Worm (Caenorhabditis elegans): Measurements from ENCODE around the gene srxa-15.

The srxa-15 gene

DNA sequence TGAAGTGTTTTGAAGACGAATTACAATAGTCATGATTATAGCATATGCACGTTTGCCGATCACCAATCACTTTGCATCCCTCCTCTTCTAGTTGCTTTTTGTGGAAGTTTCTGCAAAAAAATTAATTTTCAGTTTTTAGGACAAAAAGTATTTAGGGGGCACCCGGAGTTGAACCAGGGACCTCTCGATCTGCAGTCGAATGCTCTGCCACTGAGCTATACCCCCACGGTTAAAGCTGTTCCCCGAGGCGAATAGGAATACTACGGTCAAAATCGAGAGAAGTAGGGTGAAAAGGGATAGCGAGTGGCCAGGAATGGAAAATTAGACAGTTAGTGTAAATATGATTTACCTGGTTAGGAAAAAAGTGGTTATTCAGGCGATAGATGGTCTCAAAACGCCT lies 52.0 kb downstream of the srxa-15 start (continued):
- TF ChIP-seq atf-7 (tag; optimal IDR thresholded peaks at IDR 0.05) (peak; percentile 3), gei-17 (GFP tag; optimal IDR thresholded peaks at IDR 0.05) (peak; percentile 22), ccch-3 (GFP tag; optimal IDR thresholded peaks at IDR 0.05) (peak; percentile 45), pbrm-1 (GFP tag; IDR thresholded peaks at IDR 0.05) (peak; percentile 68), ztf-28 (GFP tag; IDR thresholded peaks at IDR 0.05) (0 out of 2 replicates have a peak, but pooled peaks have one; percentile 24), F37B4.10 (GFP tag; IDR thresholded peaks at IDR 0.05) (no peak), ceh-40 (GFP tag; IDR thresholded peaks at IDR 0.05) (peak; percentile 81), hmg-1.2 (GFP tag; IDR thresholded peaks at IDR 0.05) (peak; percentile 66), tbx-9 (tag; optimal IDR thresholded peaks at IDR 0.05; ENCODE audit: borderline replicate concordance) (peak; percentile 7), mes-4 (tag; optimal IDR thresholded peaks at IDR 0.05) (no peak), hlh-12 (tag; optimal IDR thresholded peaks at IDR 0.05) (peak; percentile 33), nhr-179 (tag; optimal IDR thresholded peaks at IDR 0.05) (peak; percentile 40), snpc-1.3 (tag; optimal IDR thresholded peaks at IDR 0.05; ENCODE audit: insufficient read depth) (peak; percentile 46), ceh-58 (GFP tag; IDR thresholded peaks at IDR 0.05) (0 out of 2 replicates have a peak, but pooled peaks have one; percentile 83), nfya-2 (GFP tag; IDR thresholded peaks at IDR 0.05) (no peak), ceh-100 (GFP tag; IDR thresholded peaks at IDR 0.05) (peak; percentile 35; the same call in 1 of the 2 replicates), B0261.1 (tag; optimal IDR thresholded peaks at IDR 0.05) (peak; percentile 82), ztf-6 (GFP tag; IDR thresholded peaks at IDR 0.05) (no peak), F23B12.7 (tag; optimal IDR thresholded peaks at IDR 0.05; ENCODE audit: insufficient read depth) (peak; percentile 33), him-1 (tag; optimal IDR thresholded peaks at IDR 0.05) (peak; percentile 81), D2030.7 (GFP tag; IDR thresholded peaks at IDR 0.05) (peak; percentile 84), sea-2 (GFP tag; IDR thresholded peaks at IDR 0.05) (0 out of 2 replicates have a peak, but pooled peaks have one; percentile 27), nhr-27 (tag; optimal IDR thresholded peaks at IDR 0.05) (no peak), F52B5.7 (tag; optimal IDR thresholded peaks at IDR 0.05) (peak; percentile 62), lin-26 (GFP tag; IDR thresholded peaks at IDR 0.05) (peak; percentile 95), lir-1 (GFP tag; conservative IDR thresholded peaks at IDR 0.05) (peak; percentile 63), unc-62 (GFP tag; optimal IDR thresholded peaks at IDR 0.05) (no peak), T26A5.8 (tag; optimal IDR thresholded peaks at IDR 0.05) (no peak), mcd-1 (GFP tag; IDR thresholded peaks at IDR 0.05) (peak; percentile 53), zim-3 (tag; optimal IDR thresholded peaks at IDR 0.05) (peak; percentile 87), F57C9.4 (tag; optimal IDR thresholded peaks at IDR 0.05) (peak; percentile 52), ztf-25 (GFP tag; IDR thresholded peaks at IDR 0.05) (peak; percentile 68; the same call in 1 of the 2 replicates), ceh-91 (GFP tag; IDR thresholded peaks at IDR 0.05) (no peak), B0035.1 (tag; optimal IDR thresholded peaks at IDR 0.05) (peak; percentile 8), F55B11.4 (tag; optimal IDR thresholded peaks at IDR 0.05; ENCODE audit: borderline replicate concordance, insufficient read depth) (no peak), tlf-1 (GFP tag; optimal IDR thresholded peaks at IDR 0.05) (no peak), C17E4.6 (GFP tag; IDR thresholded peaks at IDR 0.05) (no peak), ceh-27 (GFP tag; optimal IDR thresholded peaks at IDR 0.05) (peak; percentile 59), ztf-18 (tag; optimal IDR thresholded peaks at IDR 0.05) (peak; percentile 67), rec-8 (tag; optimal IDR thresholded peaks at IDR 0.05) (peak; percentile 34 to 73), mel-28 (tag; optimal IDR thresholded peaks at IDR 0.05; ENCODE audit: borderline replicate concordance) (no peak), ceh-79 (tag; optimal IDR thresholded peaks at IDR 0.05) (peak; percentile 2), attf-6 (GFP tag; IDR thresholded peaks at IDR 0.05) (0 out of 2 replicates have a peak, but pooled peaks have one; percentile 18), Y53F4B.3 (GFP tag; IDR thresholded peaks at IDR 0.05) (no peak), fkh-3 (tag; optimal IDR thresholded peaks at IDR 0.05) (peak; percentile 38), nfyb-1 (GFP tag; IDR thresholded peaks at IDR 0.05) (peak; percentile 84), xnd-1 (tag; optimal IDR thresholded peaks at IDR 0.05) (no peak), attf-5 (GFP tag; optimal IDR thresholded peaks at IDR 0.05) (peak; percentile 47)

Data from whole organism, young adult.